Worm (Caenorhabditis elegans): ENCODE data around the gene C06E8.5.

The C06E8.5 gene

DNA sequence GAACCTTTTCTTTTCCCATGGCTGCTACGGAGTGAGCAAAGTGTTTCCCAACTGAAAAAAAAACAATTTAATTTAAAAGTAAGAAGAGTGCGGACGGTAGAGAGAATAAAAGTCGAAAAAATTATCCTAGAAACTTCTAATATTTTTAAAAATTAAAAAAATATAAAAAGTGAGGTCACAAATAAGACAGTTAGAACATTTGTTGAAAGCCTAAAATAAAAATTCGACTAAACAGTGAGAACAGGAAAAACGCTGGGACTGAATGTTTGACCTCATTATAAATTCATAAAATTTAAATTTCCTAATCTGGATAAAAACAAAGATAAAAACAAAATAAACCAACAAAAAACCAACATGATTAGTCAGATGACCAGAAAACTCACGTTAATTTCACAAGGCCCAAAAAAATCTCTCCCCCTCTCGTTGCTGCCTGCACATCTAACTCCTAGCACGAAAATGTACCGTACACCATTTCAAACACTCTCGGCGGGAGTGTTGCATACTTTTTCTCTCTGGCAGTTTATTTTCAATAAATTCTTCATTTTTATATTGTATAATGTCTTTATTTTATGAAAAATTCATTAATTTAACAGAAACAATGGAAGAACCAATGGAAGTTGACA, 33.5 kb downstream of the C06E8.5 start, which contains the start of the genes eef-1A.1 and rfc-4 (continued):
- TF ChIP-seq hlh-11 (tag; optimal IDR thresholded peaks at IDR 0.05) (peak; percentile 95), mes-2 (tag; optimal IDR thresholded peaks at IDR 0.05; ENCODE audit: poor library complexity, severe bottlenecking) (peak; percentile 97), hlh-30 (tag; optimal IDR thresholded peaks at IDR 0.05; ENCODE audit: insufficient read depth) (peak; percentile 100), snpc-1.2 (GFP tag; IDR thresholded peaks at IDR 0.05) (peak; percentile 47; the same call in 1 of the 2 replicates), ceh-20 (GFP tag; IDR thresholded peaks at IDR 0.05) (peak; percentile 85), T20F7.1 (GFP tag; optimal IDR thresholded peaks at IDR 0.05) (peak; percentile 97), daf-19 (GFP tag; conservative IDR thresholded peaks at IDR 0.05) (no peak), mxl-2 (GFP tag; conservative IDR thresholded peaks at IDR 0.05) (no peak), nhr-102 (tag; optimal IDR thresholded peaks at IDR 0.05) (peak; percentile 89), mep-1 (tag; optimal IDR thresholded peaks at IDR 0.05) (peak; percentile 98), lin-1 (GFP tag; IDR thresholded peaks at IDR 0.05) (peak; percentile 75), R02D3.7 (tag; optimal IDR thresholded peaks at IDR 0.05) (peak; percentile 11), mxl-3 (GFP tag; optimal IDR thresholded peaks at IDR 0.05) (peak; percentile 84), Y5F2A.4 (GFP tag; optimal IDR thresholded peaks at IDR 0.05) (peak; percentile 13), saeg-2 (GFP tag; IDR thresholded peaks at IDR 0.05) (no peak), lin-29 (GFP tag; IDR thresholded peaks at IDR 0.05) (peak; percentile 65; the same call in 1 of the 2 replicates), daf-16 (GFP tag; optimal IDR thresholded peaks at IDR 0.05) (peak; percentile 22 to 34), daf-16 (tag; optimal IDR thresholded peaks at IDR 0.05) (peak; percentile 86), lin-15B (tag; optimal IDR thresholded peaks at IDR 0.05) (peak; percentile 42), nhr-41 (GFP tag; IDR thresholded peaks at IDR 0.05) (no peak), set-16 (GFP tag; IDR thresholded peaks at IDR 0.05) (no peak), php-3 (GFP tag; IDR thresholded peaks at IDR 0.05) (peak; percentile 54; the same call in 1 of the 2 replicates), unc-39 (tag; optimal IDR thresholded peaks at IDR 0.05) (no peak), ztf-11 (tag; optimal IDR thresholded peaks at IDR 0.05) (no peak), madf-5 (GFP tag; IDR thresholded peaks at IDR 0.05) (no peak), F10B5.3 (tag; optimal IDR thresholded peaks at IDR 0.05) (peak; percentile 65), F49E8.2 (tag; optimal IDR thresholded peaks at IDR 0.05; ENCODE audit: borderline replicate concordance) (peak; percentile 71), nhr-25 (tag; optimal IDR thresholded peaks at IDR 0.05; ENCODE audit: borderline replicate concordance, insufficient read depth) (peak; percentile 95), zip-2 (tag; optimal IDR thresholded peaks at IDR 0.05) (peak; percentile 71), F37D6.2 (tag; optimal IDR thresholded peaks at IDR 0.05) (peak; percentile 80), nhr-28 (tag; optimal IDR thresholded peaks at IDR 0.05) (peak; percentile 94), Y48G9A.11 (GFP tag; IDR thresholded peaks at IDR 0.05) (peak; percentile 77), zfp-2 (tag; optimal IDR thresholded peaks at IDR 0.05) (peak; percentile 96), gei-8 (GFP tag; optimal IDR thresholded peaks at IDR 0.05) (no peak), hif-1 (tag; optimal IDR thresholded peaks at IDR 0.05) (peak; percentile 68 to 93), Y75B8A.6 (GFP tag; IDR thresholded peaks at IDR 0.05) (no peak), aha-1 (tag) (peak; percentile 99), dmd-8 (GFP tag; IDR thresholded peaks at IDR 0.05) (no peak)

- no peak for TF ChIP-seq T26A8.4 (GFP tag; IDR thresholded peaks at IDR 0.05)
- TF ChIP-seq set-16 (GFP tag; IDR thresholded peaks at IDR 0.05): peak; percentile 51
- peak; percentile 58 for TF ChIP-seq snpc-1.2 (GFP tag; IDR thresholded peaks at IDR 0.05)
Measured at ce11 chrIII:6970744-6971143, 34.5 kb downstream of the C06E8.5 start.
